Worm (Caenorhabditis elegans) whole organism, L3 larva: ENCODE data around the gene acp-2.

Experiments
- R02D3.7 ChIP-seq: fragments of 150-350 bp; optimal IDR thresholded peaks from 2 replicates; lab custom pipeline; 2014; ENCODE audit warnings: missing biosample characterization, missing genetic modification characterization
- aly-2 ChIP-seq: fragments of 150-350 bp; optimal IDR thresholded peaks from 2 replicates; lab custom pipeline; 2014; ENCODE audit warnings: missing biosample characterization, missing genetic modification characterization
- ama-1 ChIP-seq: fragments of 150-350 bp; optimal IDR thresholded peaks from 2 replicates; lab custom pipeline; 2018
- ceh-16 ChIP-seq: sonication (generic microtip); optimal IDR thresholded peaks from 2 replicates; lab custom pipeline; 2017; ENCODE audit warnings: missing biosample characterization, missing genetic modification characterization
- ceh-28 ChIP-seq: fragments of 150-350 bp; optimal IDR thresholded peaks from 2 replicates; lab custom pipeline; 2014; ENCODE audit warnings: missing biosample characterization, missing genetic modification reagents, missing genetic modification characterization
- daf-12 ChIP-seq: fragments of 150-350 bp; optimal IDR thresholded peaks from 2 replicates; lab custom pipeline; 2014; ENCODE audit warnings: missing biosample characterization, missing genetic modification reagents, missing genetic modification characterization
- egl-27 ChIP-seq: sonication (generic microtip); optimal IDR thresholded peaks from 4 replicates; lab custom pipeline; 2017; ENCODE audit warnings: missing biosample characterization, missing genetic modification reagents, missing genetic modification characterization
- egl-5 ChIP-seq: fragments of 150-350 bp; optimal IDR thresholded peaks from 2 replicates; lab custom pipeline; 2017; ENCODE audit warnings: missing biosample characterization, missing genetic modification reagents, missing genetic modification characterization, inconsistent platforms
- elt-1 ChIP-seq: fragments of 150-350 bp; optimal IDR thresholded peaks from 2 replicates; lab custom pipeline; 2014; ENCODE audit warnings: missing biosample characterization, missing genetic modification characterization
- elt-2 ChIP-seq: sonication (generic microtip); optimal IDR thresholded peaks from 2 replicates; lab custom pipeline; 2016; ENCODE audit warnings: missing genetic modification reagents, mild to moderate bottlenecking, missing genetic modification characterization, missing compliant biosample characterization
- fkh-10 ChIP-seq: sonication (generic microtip); optimal IDR thresholded peaks from 2 replicates; lab custom pipeline; 2017; ENCODE audit warnings: missing biosample characterization, missing genetic modification reagents, missing genetic modification characterization
- fkh-2 ChIP-seq: fragments of 150-350 bp; optimal IDR thresholded peaks from 2 replicates; lab custom pipeline; 2014; ENCODE audit warnings: missing biosample characterization, missing genetic modification reagents, missing genetic modification characterization
- hmg-11 ChIP-seq: sonication (generic microtip); optimal IDR thresholded peaks from 2 replicates; lab custom pipeline; 2016; ENCODE audit warnings: missing genetic modification characterization, missing compliant biosample characterization
- jun-1 ChIP-seq: fragments of 150-350 bp; optimal IDR thresholded peaks from 2 replicates; lab custom pipeline; 2014; ENCODE audit warnings: missing biosample characterization, missing genetic modification reagents, missing genetic modification characterization
- lin-15B ChIP-seq: fragments of 150-350 bp; optimal IDR thresholded peaks from 2 replicates; lab custom pipeline; 2014; ENCODE audit warnings: missing biosample characterization, missing genetic modification characterization
- lin-39 ChIP-seq: fragments of 150-350 bp; optimal IDR thresholded peaks from 2 replicates; lab custom pipeline; 2018; ENCODE audit warnings: missing biosample characterization, missing genetic modification reagents, missing genetic modification characterization
- lsy-12 ChIP-seq: sonication (generic microtip); optimal IDR thresholded peaks from 2 replicates; lab custom pipeline; 2016; ENCODE audit warnings: mild to moderate bottlenecking, missing genetic modification characterization, missing compliant biosample characterization
- mdl-1 ChIP-seq: fragments of 150-350 bp; optimal IDR thresholded peaks from 2 replicates; lab custom pipeline; 2014; ENCODE audit warnings: missing biosample characterization, missing genetic modification characterization
- nfya-1 ChIP-seq: sonication (generic microtip); optimal IDR thresholded peaks from 2 replicates; lab custom pipeline; 2017; ENCODE audit warnings: missing genetic modification characterization, mild to moderate bottlenecking, missing compliant biosample characterization, antibody characterized with exemption, moderate library complexity; ENCODE audit not compliant: insufficient read depth
- nhr-11 ChIP-seq: fragments of 150-350 bp; optimal IDR thresholded peaks from 2 replicates; lab custom pipeline; 2014; ENCODE audit warnings: missing biosample characterization, missing genetic modification characterization
- nhr-12 ChIP-seq: fragments of 150-350 bp; optimal IDR thresholded peaks from 2 replicates; lab custom pipeline; 2014; ENCODE audit warnings: missing biosample characterization, missing genetic modification characterization
- nhr-25 ChIP-seq: sonication (generic microtip); optimal IDR thresholded peaks from 2 replicates; lab custom pipeline; 2017; ENCODE audit warnings: missing biosample characterization, missing genetic modification characterization
- nhr-43 ChIP-seq: sonication (generic microtip); optimal IDR thresholded peaks from 2 replicates; lab custom pipeline; 2016; ENCODE audit warnings: mild to moderate bottlenecking, missing genetic modification characterization, missing compliant biosample characterization; ENCODE audit not compliant: poor library complexity, severe bottlenecking
- nhr-76 ChIP-seq: fragments of 150-350 bp; sonication (generic microtip); optimal IDR thresholded peaks from 5 replicates; lab custom pipeline; 2014; ENCODE audit warnings: missing biosample characterization, missing genetic modification characterization
- pha-4 ChIP-seq: fragments of 150-350 bp; optimal IDR thresholded peaks from 2 replicates; lab custom pipeline; 2014; ENCODE audit warnings: missing biosample characterization, missing genetic modification reagents, missing genetic modification characterization
- pqm-1 ChIP-seq: fragments of 150-350 bp; optimal IDR thresholded peaks from 2 replicates; lab custom pipeline; 2017; ENCODE audit warnings: missing biosample characterization, missing genetic modification characterization, inconsistent platforms
- sea-2 ChIP-seq: fragments of 150-350 bp; sonication (generic microtip); optimal IDR thresholded peaks from 4 replicates; lab custom pipeline; 2014; ENCODE audit warnings: missing biosample characterization, missing genetic modification reagents, missing genetic modification characterization
- skn-1 ChIP-seq: fragments of 150-350 bp; optimal IDR thresholded peaks from 2 replicates; lab custom pipeline; 2014; ENCODE audit warnings: missing biosample characterization, missing genetic modification characterization
- snpc-4 ChIP-seq: fragments of 150-350 bp; optimal IDR thresholded peaks from 2 replicates; lab custom pipeline; 2014; ENCODE audit warnings: missing biosample characterization, missing genetic modification characterization
- tbx-2 ChIP-seq: sonication (generic microtip); optimal IDR thresholded peaks from 2 replicates; lab custom pipeline; 2016; ENCODE audit warnings: mild to moderate bottlenecking, missing genetic modification characterization, missing compliant biosample characterization
- unc-39 ChIP-seq: sonication (generic microtip); optimal IDR thresholded peaks from 4 replicates; lab custom pipeline; 2017; ENCODE audit warnings: missing biosample characterization, missing genetic modification characterization
- unc-62 ChIP-seq: fragments of 150-350 bp; sonication (generic microtip); optimal IDR thresholded peaks from 4 replicates; lab custom pipeline; 2014; ENCODE audit warnings: missing biosample characterization, missing genetic modification reagents, missing genetic modification characterization
- zag-1 ChIP-seq: fragments of 150-350 bp; optimal IDR thresholded peaks from 2 replicates; lab custom pipeline; 2014; ENCODE audit warnings: missing biosample characterization, missing genetic modification characterization
- ztf-11 ChIP-seq: fragments of 150-350 bp; optimal IDR thresholded peaks from 2 replicates; lab custom pipeline; 2014; ENCODE audit warnings: missing biosample characterization, missing genetic modification characterization
- ztf-4 ChIP-seq: fragments of 150-350 bp; optimal IDR thresholded peaks from 2 replicates; lab custom pipeline; 2014; ENCODE audit warnings: missing biosample characterization, missing genetic modification characterization

Gene acp-2

DNA sequence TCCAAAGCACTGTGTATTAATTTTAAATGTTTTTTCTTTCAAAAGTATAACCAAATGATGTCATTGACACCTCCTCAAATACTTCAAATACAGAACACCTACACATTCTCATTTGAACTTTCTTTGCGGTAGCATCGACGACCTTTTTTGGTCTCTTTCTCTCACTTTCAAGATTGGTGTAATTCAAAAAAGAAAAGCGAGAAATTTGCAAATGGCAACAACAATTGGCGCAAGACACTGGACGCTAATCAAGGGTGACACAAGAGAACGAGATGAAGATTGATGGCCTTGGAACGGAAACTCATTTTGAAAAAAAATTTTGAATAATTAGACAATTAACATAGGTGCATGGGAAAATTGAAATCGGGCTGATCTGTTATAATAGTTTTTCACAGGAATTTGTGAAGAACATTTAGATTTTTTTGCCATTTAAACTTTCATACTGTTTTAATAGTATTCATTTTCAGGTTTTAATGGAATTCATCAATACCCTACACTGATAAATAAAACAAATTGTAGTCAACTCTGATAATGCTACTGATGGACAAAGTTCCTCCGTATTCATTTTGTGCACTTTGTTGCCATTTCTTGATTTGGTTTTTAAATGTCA, 14.7 kb downstream of the acp-2 start, which contains the start of gene fdgt-2:
Gene fdgt-2, plus strand, starts transcription at position 560 of the 610 bp plus-strand sequence.
- TF ChIP-seq snpc-4 (tag; lab: Kevin White, UChicago), result no peak
- no peak for TF ChIP-seq egl-27 (tag; lab: Kevin White, UChicago)
- no peak for TF ChIP-seq hmg-11 (tag; lab: Kevin White, UChicago)
- no peak for TF ChIP-seq ama-1 (lab: Kevin White, UChicago)
- peak; percentile 36 for TF ChIP-seq elt-2
- TF ChIP-seq elt-1, result no peak
- TF ChIP-seq daf-12 (tag; lab: Kevin White, UChicago), result no peak
- TF ChIP-seq pha-4 (tag; lab: Kevin White, UChicago), result no peak
- TF ChIP-seq egl-5, result no peak
- TF ChIP-seq fkh-2 (tag; lab: Kevin White, UChicago), result no peak
- TF ChIP-seq lin-39, result no peak
- no peak for TF ChIP-seq nhr-12 (tag; lab: Kevin White, UChicago)
- no peak for TF ChIP-seq skn-1 (tag; lab: Kevin White, UChicago)
- TF ChIP-seq nhr-25 (tag; lab: Kevin White, UChicago), result peak; percentile 73
- no peak for TF ChIP-seq ceh-28 (tag; lab: Kevin White, UChicago)
- TF ChIP-seq pqm-1 (tag; lab: Kevin White, UChicago), result peak; percentile 7
- no peak for TF ChIP-seq lsy-12 (tag; lab: Kevin White, UChicago)
- TF ChIP-seq unc-62, result no peak
- TF ChIP-seq nfya-1, result no peak
- no peak for TF ChIP-seq aly-2
- TF ChIP-seq ceh-16 (tag; lab: Kevin White, UChicago), result no peak
- no peak for TF ChIP-seq R02D3.7 (tag; lab: Kevin White, UChicago)
- no peak for TF ChIP-seq nhr-76 (tag; lab: Kevin White, UChicago)

DNA sequence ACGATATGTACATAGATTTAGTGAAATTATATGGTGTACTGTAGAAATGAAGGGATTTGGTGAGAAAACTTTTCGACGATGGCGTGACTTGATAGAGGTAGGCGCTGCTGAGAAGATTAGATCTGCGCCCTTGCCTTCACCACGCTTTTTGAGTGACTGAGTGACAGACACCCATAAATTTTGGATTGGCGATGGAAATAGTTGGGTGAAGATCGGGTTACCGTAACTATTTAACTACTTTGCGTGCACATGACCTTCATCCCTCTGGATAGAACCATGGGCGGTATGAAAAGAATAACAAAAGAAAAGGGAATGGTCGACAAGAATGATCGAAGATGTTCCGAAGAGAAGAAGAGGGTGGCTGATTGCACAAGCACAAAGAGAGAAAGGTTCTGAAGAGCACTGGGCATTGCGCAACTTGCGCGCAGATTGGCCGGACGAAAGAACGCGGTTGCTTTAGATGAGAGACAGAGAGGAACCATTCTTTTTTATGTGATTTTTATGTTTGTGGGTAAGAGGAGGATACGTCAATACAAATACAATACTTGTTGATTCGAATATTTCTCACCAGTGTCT, 16.3 kb downstream of the acp-2 start:
- no peak for TF ChIP-seq aly-2
- TF ChIP-seq ztf-11 (tag; lab: Kevin White, UChicago), result no peak
- TF ChIP-seq elt-1, result peak; percentile 48
- TF ChIP-seq fkh-10 (GFP tag; lab: Kevin White, UChicago), result no peak
- TF ChIP-seq nhr-25 (tag; lab: Kevin White, UChicago), result peak; percentile 12
- TF ChIP-seq ama-1 (lab: Kevin White, UChicago), result no peak
- no peak for TF ChIP-seq unc-62
- TF ChIP-seq mdl-1 (tag; lab: Kevin White, UChicago), result no peak
- TF ChIP-seq egl-27 (tag; lab: Kevin White, UChicago), result no peak
- no peak for TF ChIP-seq zag-1
- no peak for TF ChIP-seq sea-2
- no peak for TF ChIP-seq daf-12 (tag; lab: Kevin White, UChicago)
- no peak for TF ChIP-seq unc-39 (tag; lab: Kevin White, UChicago)
- no peak for TF ChIP-seq pqm-1 (tag; lab: Kevin White, UChicago)
- no peak for TF ChIP-seq skn-1 (tag; lab: Kevin White, UChicago)

- TF ChIP-seq hmg-11 (tag; lab: Kevin White, UChicago) (no peak), jun-1 (tag; lab: Kevin White, UChicago) (no peak), R02D3.7 (tag; lab: Kevin White, UChicago) (no peak), lin-15B (tag; lab: Kevin White, UChicago) (no peak), nhr-25 (tag; lab: Kevin White, UChicago) (no peak), fkh-2 (tag; lab: Kevin White, UChicago) (no peak), nhr-11 (tag; lab: Kevin White, UChicago) (no peak), ztf-4 (no peak), lsy-12 (tag; lab: Kevin White, UChicago) (no peak), egl-5 (no peak), nfya-1 (no peak), unc-39 (tag; lab: Kevin White, UChicago) (no peak)
- TF ChIP-seq, all 47 proteins: peak for 0
These were observed 16.8 kb downstream of the acp-2 start for ce11 chrII:8415035-8415434.

- TF ChIP-seq hmg-11 (tag; lab: Kevin White, UChicago) (no peak), tbx-2 (tag; lab: Kevin White, UChicago) (no peak), mdl-1 (tag; lab: Kevin White, UChicago) (no peak), ceh-28 (tag; lab: Kevin White, UChicago) (no peak), elt-2 (peak; percentile 33), pqm-1 (tag; lab: Kevin White, UChicago) (peak; percentile 70), pha-4 (tag; lab: Kevin White, UChicago) (peak; percentile 21), nhr-43 (tag; lab: Kevin White, UChicago) (no peak)
These were observed 18.9 kb downstream of the acp-2 start for ce11 chrII:8412935-8413334.
